Worm (Caenorhabditis elegans) whole organism, late embryonic: ENCODE data around the gene cyp-33A1.
"Not testable (repeated sequence)": the region's sequence is repeated elsewhere in the genome, so short reads cannot be mapped to it uniquely, and the experiment has no call there.

Source experiments
- C38D4.7 ChIP-seq: fragments of 200-800 bp; sonication (Bioruptor generic); optimal IDR thresholded peaks from 2 replicates; lab custom pipeline; 2018; ENCODE audit warnings: mild to moderate bottlenecking, missing genetic modification characterization, moderate library complexity, missing compliant biosample characterization
- T23F11.4 ChIP-seq: fragments of 200-800 bp; sonication (Bioruptor generic); optimal IDR thresholded peaks from 2 replicates; lab custom pipeline; 2018; ENCODE audit warnings: mild to moderate bottlenecking, missing genetic modification characterization, missing compliant biosample characterization
- Y22D7AL.16 ChIP-seq: sonication (generic microtip); optimal IDR thresholded peaks from 2 replicates; lab custom pipeline; 2016; ENCODE audit warnings: missing genetic modification characterization, missing compliant biosample characterization
- ama-1 ChIP-seq: fragments of 150-350 bp; optimal IDR thresholded peaks from 2 replicates; lab custom pipeline; 2014
- ceh-18 ChIP-seq: sonication (generic microtip); optimal IDR thresholded peaks from 2 replicates; lab custom pipeline; 2016; ENCODE audit warnings: missing genetic modification characterization, missing compliant biosample characterization
- ceh-19 ChIP-seq: fragments of 200-800 bp; sonication (Bioruptor generic); optimal IDR thresholded peaks from 2 replicates; lab custom pipeline; 2018; ENCODE audit warnings: mild to moderate bottlenecking, missing genetic modification characterization, missing compliant biosample characterization
- ceh-2 ChIP-seq: sonication (generic microtip); optimal IDR thresholded peaks from 2 replicates; lab custom pipeline; 2016; ENCODE audit warnings: missing genotype, missing genetic modification characterization, missing compliant biosample characterization
- ceh-31 ChIP-seq: sonication (generic microtip); optimal IDR thresholded peaks from 2 replicates; lab custom pipeline; 2016; ENCODE audit warnings: missing genetic modification characterization, missing compliant biosample characterization
- ceh-34 ChIP-seq: sonication (generic microtip); optimal IDR thresholded peaks from 2 replicates; lab custom pipeline; 2016; ENCODE audit warnings: mild to moderate bottlenecking, missing genetic modification characterization, missing compliant biosample characterization
- ceh-45 ChIP-seq: fragments of 200-800 bp; sonication (Bioruptor generic); IDR thresholded peaks from 2 replicates; pipeline ENCODE4 v1.3.6; 2022; ENCODE audit warnings: missing genetic modification reagents, missing genetic modification characterization, missing compliant biosample characterization
- ceh-6 ChIP-seq: fragments of 200-800 bp; sonication (Bioruptor generic); optimal IDR thresholded peaks from 2 replicates; lab custom pipeline; 2018; ENCODE audit warnings: mild to moderate bottlenecking, missing genetic modification characterization, missing compliant biosample characterization
- dmd-4 ChIP-seq: sonication (generic microtip); optimal IDR thresholded peaks from 2 replicates; lab custom pipeline; 2016; ENCODE audit warnings: borderline replicate concordance, missing genetic modification characterization, missing compliant biosample characterization
- dve-1 ChIP-seq: sonication (generic microtip); optimal IDR thresholded peaks from 2 replicates; lab custom pipeline; 2017; ENCODE audit warnings: antibody characterized with exemption, mild to moderate bottlenecking, missing genetic modification characterization, missing compliant biosample characterization
- elt-4 ChIP-seq: sonication (generic microtip); optimal IDR thresholded peaks from 2 replicates; lab custom pipeline; 2016; ENCODE audit warnings: missing genetic modification characterization, missing compliant biosample characterization
- ets-4 ChIP-seq: sonication (generic microtip); optimal IDR thresholded peaks from 2 replicates; lab custom pipeline; 2016; ENCODE audit warnings: missing genetic modification characterization, missing compliant biosample characterization
- eyg-1 ChIP-seq: sonication (generic microtip); optimal IDR thresholded peaks from 2 replicates; lab custom pipeline; 2016; ENCODE audit warnings: missing genotype, missing genetic modification characterization, missing compliant biosample characterization
- fax-1 ChIP-seq: sonication (generic microtip); optimal IDR thresholded peaks from 2 replicates; lab custom pipeline; 2016; ENCODE audit warnings: missing genotype, missing genetic modification characterization, missing compliant biosample characterization
- fkh-10 ChIP-seq: fragments of 150-350 bp; optimal IDR thresholded peaks from 2 replicates; lab custom pipeline; 2014; ENCODE audit warnings: missing biosample characterization, missing genetic modification reagents, missing genetic modification characterization
- fkh-6 ChIP-seq: sonication (generic microtip); optimal IDR thresholded peaks from 2 replicates; lab custom pipeline; 2016; ENCODE audit warnings: missing genetic modification characterization, missing compliant biosample characterization
- lin-11 ChIP-seq: fragments of 200-800 bp; sonication (Bioruptor generic); optimal IDR thresholded peaks from 2 replicates; lab custom pipeline; 2018; ENCODE audit warnings: mild to moderate bottlenecking, missing genetic modification characterization, missing compliant biosample characterization
- nhr-11 ChIP-seq: fragments of 150-350 bp; optimal IDR thresholded peaks from 2 replicates; lab custom pipeline; 2014; ENCODE audit warnings: missing biosample characterization, missing genetic modification characterization
- pha-2 ChIP-seq: sonication (generic microtip); optimal IDR thresholded peaks from 2 replicates; lab custom pipeline; 2017; ENCODE audit warnings: mild to moderate bottlenecking, missing genetic modification characterization, missing compliant biosample characterization
- pqm-1 ChIP-seq: sonication (generic microtip); optimal IDR thresholded peaks from 2 replicates; lab custom pipeline; 2016; ENCODE audit warnings: missing genetic modification characterization, missing compliant biosample characterization
- ref-2 ChIP-seq: sonication (generic microtip); optimal IDR thresholded peaks from 2 replicates; lab custom pipeline; 2016; ENCODE audit warnings: missing genetic modification characterization, missing compliant biosample characterization
- rnt-1 ChIP-seq: sonication (generic microtip); optimal IDR thresholded peaks from 2 replicates; lab custom pipeline; 2016; ENCODE audit warnings: missing genetic modification characterization, missing compliant biosample characterization
- sox-4 ChIP-seq: sonication (generic microtip); optimal IDR thresholded peaks from 2 replicates; lab custom pipeline; 2017; ENCODE audit warnings: mild to moderate bottlenecking, missing genetic modification characterization, inconsistent platforms, missing compliant biosample characterization
- tbx-7 ChIP-seq: sonication (generic microtip); optimal IDR thresholded peaks from 2 replicates; lab custom pipeline; 2016; ENCODE audit warnings: missing genotype, missing genetic modification characterization, missing compliant biosample characterization
- unc-42 ChIP-seq: sonication (generic microtip); optimal IDR thresholded peaks from 2 replicates; lab custom pipeline; 2016; ENCODE audit warnings: missing genotype, missing genetic modification characterization, missing compliant biosample characterization
- unc-55 ChIP-seq: sonication (generic microtip); optimal IDR thresholded peaks from 2 replicates; lab custom pipeline; 2017; ENCODE audit warnings: missing biosample characterization, missing genetic modification reagents, missing genetic modification characterization
- unc-86 ChIP-seq: sonication (generic microtip); optimal IDR thresholded peaks from 2 replicates; lab custom pipeline; 2016; ENCODE audit warnings: missing genetic modification characterization, missing compliant biosample characterization
- zip-5 ChIP-seq: sonication (generic microtip); optimal IDR thresholded peaks from 2 replicates; lab custom pipeline; 2016; ENCODE audit warnings: missing genetic modification characterization, missing compliant biosample characterization
- ztf-16 ChIP-seq: sonication (generic microtip); optimal IDR thresholded peaks from 2 replicates; lab custom pipeline; 2017; ENCODE audit warnings: missing genetic modification characterization, missing compliant biosample characterization

cyp-33A1 gene

ce11 chrV:7716034-7716433 is 34.8 kb upstream of the cyp-33A1 start, which contains the start of gene ZK105.12:
ZK105.12 (minus strand) TSS chrV:7716134.
- TF ChIP-seq fkh-10 (no peak), lin-11 (tag; lab: Kevin White, UChicago) (no peak), pqm-1 (tag; lab: Kevin White, UChicago) (no peak), eyg-1 (tag; lab: Kevin White, UChicago) (no peak), tbx-7 (tag; lab: Kevin White, UChicago) (no peak), rnt-1 (no peak), ceh-18 (no peak), zip-5 (tag; lab: Kevin White, UChicago) (no peak)

- TF ChIP-seq unc-55 (GFP tag; lab: Kevin White, UChicago) = no peak
- no peak for TF ChIP-seq tbx-7 (tag; lab: Kevin White, UChicago)
Measured at ce11 chrV:7713691-7714090, 32.4 kb upstream of the cyp-33A1 start, which contains the start of gene ZK105.1. ZK105.1 (plus strand) TSS chrV:7713991.

- TF ChIP-seq T23F11.4 (GFP tag; lab: Kevin White, UChicago) (no peak), tbx-7 (tag; lab: Kevin White, UChicago) (no peak), ref-2 (tag; lab: Kevin White, UChicago) (no peak), sox-4 (no peak), pha-2 (tag; lab: Kevin White, UChicago) (no peak), ceh-6 (no peak), unc-42 (tag; lab: Kevin White, UChicago) (no peak), ceh-31 (tag; lab: Kevin White, UChicago) (no peak), dve-1 (tag; lab: Kevin White, UChicago) (no peak), dmd-4 (tag; lab: Kevin White, UChicago) (no peak), ceh-34 (no peak), fkh-6 (tag; lab: Kevin White, UChicago) (no peak), ztf-16 (tag; lab: Kevin White, UChicago) (no peak), ceh-45 (GFP tag; lab: Robert Waterston, UW) (no peak), eyg-1 (tag; lab: Kevin White, UChicago) (no peak), fax-1 (no peak), ets-4 (tag; lab: Kevin White, UChicago) (no peak), ama-1 (lab: Kevin White, UChicago) (no peak), ceh-19 (GFP tag; lab: Kevin White, UChicago) (no peak)
Measured at ce11 chrV:7713072-7713471, 31.8 kb upstream of the cyp-33A1 start, which contains the start of gene ZK105.13. ZK105.13 (minus strand) TSS chrV:7713172.

- TF ChIP-seq unc-86 (tag; lab: Kevin White, UChicago) = no peak
- TF ChIP-seq zip-5 (tag; lab: Kevin White, UChicago) = no peak
- no peak for TF ChIP-seq elt-4 (tag; lab: Kevin White, UChicago)
- no peak for TF ChIP-seq ama-1 (lab: Kevin White, UChicago)
- TF ChIP-seq ceh-19 (GFP tag; lab: Kevin White, UChicago) = no peak
- no peak for TF ChIP-seq eyg-1 (tag; lab: Kevin White, UChicago)
- no peak for TF ChIP-seq nhr-11 (tag; lab: Kevin White, UChicago)
- no peak for TF ChIP-seq Y22D7AL.16
- no peak for TF ChIP-seq sox-4
- no peak for TF ChIP-seq ceh-2
- TF ChIP-seq ets-4 (tag; lab: Kevin White, UChicago) = no peak
Measured at ce11 chrV:7708525-7708924, 27.3 kb upstream of the cyp-33A1 start, which contains the start of gene ZK105.11. ZK105.11 (minus strand) TSS chrV:7708625.

- TF ChIP-seq Y22D7AL.16 (no peak), zip-5 (tag; lab: Kevin White, UChicago) (no peak)
Measured at ce11 chrV:7705316-7705715, 24.1 kb upstream of the cyp-33A1 start, which contains the start of gene srw-3. srw-3 (plus strand) TSS chrV:7705616.

ce11 chrV:7703536-7703935 is 22.3 kb upstream of the cyp-33A1 start, which contains the start of gene srsx-40:
srsx-40 (minus strand) TSS chrV:7703636.
- not testable (repeated sequence) for TF ChIP-seq pqm-1 (tag; lab: Kevin White, UChicago); C38D4.7; ztf-16 (tag; lab: Kevin White, UChicago)
